Fruit fly (Drosophila melanogaster) whole organism, pupa: Measurements from ENCODE around the gene CG13044.

Experiments used
- CG17806 ChIP-seq: fragments of 200-800 bp; sonication (Bioruptor generic); optimal IDR thresholded peaks from 2 replicates; lab custom pipeline; 2018; ENCODE audit warnings: missing biosample characterization, mild to moderate bottlenecking, missing genetic modification characterization, moderate library complexity
- CG34367 ChIP-seq: fragments of 200-800 bp; sonication (Bioruptor generic); optimal IDR thresholded peaks from 2 replicates; lab custom pipeline; 2018; ENCODE audit warnings: missing biosample characterization, mild to moderate bottlenecking, missing genetic modification characterization
- CG8301 ChIP-seq: fragments of 200-800 bp; sonication (Bioruptor generic); optimal IDR thresholded peaks from 2 replicates; lab custom pipeline; 2018; ENCODE audit warnings: missing biosample characterization, mild to moderate bottlenecking, missing genetic modification characterization
- CG9948 ChIP-seq: fragments of 200-800 bp; sonication (Bioruptor generic); optimal IDR thresholded peaks from 2 replicates; lab custom pipeline; 2018; ENCODE audit warnings: missing biosample characterization, mild to moderate bottlenecking, missing genetic modification characterization, moderate library complexity
- EcR ChIP-seq: fragments of 200-800 bp; sonication (Bioruptor generic); optimal IDR thresholded peaks from 3 replicates; lab custom pipeline; 2019; ENCODE audit warnings: missing biosample characterization, missing genetic modification characterization, mild to moderate bottlenecking, moderate library complexity, missing genetic modification reagents
- Ets98B ChIP-seq: fragments of 200-800 bp; sonication (Bioruptor generic); IDR thresholded peaks from 2 replicates; pipeline ENCODE4 v1.3.6; 2022; ENCODE audit warnings: missing biosample characterization, missing genetic modification characterization
- fd96Ca ChIP-seq: fragments of 200-800 bp; sonication (Bioruptor generic); IDR thresholded peaks from 3 replicates; pipeline ENCODE4 v1.3.6; 2022; ENCODE audit warnings: missing biosample characterization, missing genetic modification characterization
- gl ChIP-seq: fragments of 200-800 bp; sonication (Bioruptor generic); optimal IDR thresholded peaks from 2 replicates; lab custom pipeline; 2018; ENCODE audit warnings: missing biosample characterization, mild to moderate bottlenecking, missing genetic modification characterization

DNA sequence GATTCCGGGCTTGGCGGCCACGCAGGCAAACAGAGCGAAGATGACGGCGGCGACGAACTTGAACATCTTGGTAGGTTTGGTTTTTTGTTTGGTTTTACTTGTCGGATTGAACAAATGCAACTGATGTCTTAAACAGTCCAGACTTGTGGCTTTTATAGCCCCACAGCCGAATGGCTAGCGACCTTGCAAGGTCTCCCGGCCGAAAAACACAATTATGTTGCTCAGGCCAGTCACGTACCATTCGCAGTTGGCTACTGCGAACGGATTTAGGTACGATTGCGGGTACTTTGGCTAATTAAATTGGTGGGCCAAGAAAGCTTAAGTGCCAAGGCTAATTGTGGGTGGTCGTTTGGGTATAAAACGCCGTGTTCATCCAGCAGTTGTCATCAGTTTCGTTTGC is 38.0 kb downstream of the CG13044 start, which contains the start of the genes CG13051 and CG13069:
- no peak for TF ChIP-seq EcR (GFP tag; lab: Kevin White, UChicago)
- TF ChIP-seq Ets98B = no peak
- no peak for TF ChIP-seq CG17806
- TF ChIP-seq fd96Ca (GFP tag; lab: Robert Waterston, UW) = no peak
- TF ChIP-seq CG34367 (tag; lab: Kevin White, UChicago) = no peak
- TF ChIP-seq gl (tag; lab: Kevin White, UChicago) = no peak
- TF ChIP-seq CG8301 = no peak
- TF ChIP-seq CG9948 (tag; lab: Kevin White, UChicago) = no peak
